Worm (Caenorhabditis elegans): ENCODE measurements around the gene T24E12.2.

DNA sequence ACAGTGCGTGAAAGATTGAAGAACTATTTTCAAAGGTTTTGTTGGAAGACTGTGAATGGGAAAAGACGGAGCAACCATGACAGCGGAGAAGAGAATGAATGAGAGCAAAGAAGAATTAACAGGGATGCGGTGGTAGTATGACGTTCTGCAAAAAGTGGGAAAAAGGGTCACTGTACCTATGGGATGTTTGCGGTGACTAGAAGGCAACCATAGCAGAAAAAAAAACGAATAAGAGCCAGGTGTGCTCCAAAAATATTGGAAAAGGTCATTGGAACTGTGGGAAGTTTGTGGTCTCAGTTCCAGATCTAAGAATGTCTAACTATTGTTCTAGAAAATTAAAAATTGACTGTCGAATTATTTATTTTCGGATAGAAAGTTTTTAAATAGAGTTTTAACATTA is 34.0 kb upstream of the T24E12.2 start, which contains the start of gene fbxb-90:
- TF ChIP-seq ztf-23 (GFP tag; IDR thresholded peaks at IDR 0.05) = no peak
- no peak for TF ChIP-seq T22C8.4 (GFP tag; IDR thresholded peaks at IDR 0.05)
- TF ChIP-seq med-1 (GFP tag; optimal IDR thresholded peaks at IDR 0.05; ENCODE audit: insufficient read depth) = no peak
- TF ChIP-seq ztf-29 (GFP tag; IDR thresholded peaks at IDR 0.05) = no peak
- TF ChIP-seq tab-1 (GFP tag; IDR thresholded peaks at IDR 0.05) = no peak
- TF ChIP-seq klf-2 (GFP tag; conservative IDR thresholded peaks at IDR 0.05) = no peak
